Worm (Caenorhabditis elegans) whole organism, early embryonic: Measurements from ENCODE around the gene papl-1.

Source experiments
- aly-1 ChIP-seq: sonication (generic microtip); optimal IDR thresholded peaks from 2 replicates; lab custom pipeline; 2016; ENCODE audit warnings: missing genetic modification characterization, missing compliant biosample characterization
- ama-1 ChIP-seq: fragments of 150-350 bp; optimal IDR thresholded peaks from 2 replicates; lab custom pipeline; 2014
- hmbx-1 ChIP-seq: sonication (generic microtip); optimal IDR thresholded peaks from 2 replicates; lab custom pipeline; 2016; ENCODE audit warnings: mild to moderate bottlenecking, missing genetic modification characterization, missing compliant biosample characterization
- hmg-4 ChIP-seq: fragments of 200-800 bp; sonication (Bioruptor generic); optimal IDR thresholded peaks from 2 replicates; lab custom pipeline; 2018; ENCODE audit warnings: mild to moderate bottlenecking, missing genetic modification characterization, missing compliant biosample characterization
- hnd-1 ChIP-seq: sonication (generic microtip); optimal IDR thresholded peaks from 2 replicates; lab custom pipeline; 2016; ENCODE audit warnings: missing genetic modification characterization, missing compliant biosample characterization
- pes-1 ChIP-seq: fragments of 200-800 bp; sonication (Bioruptor generic); IDR thresholded peaks from 2 replicates; pipeline ENCODE4 v1.3.6; 2022; ENCODE audit warnings: missing genetic modification reagents, missing genetic modification characterization, missing compliant biosample characterization
- scrt-1 ChIP-seq: fragments of 200-800 bp; sonication (Bioruptor generic); IDR thresholded peaks from 2 replicates; pipeline ENCODE4 v1.3.6; 2022; ENCODE audit warnings: missing genetic modification characterization, missing compliant biosample characterization
- tra-4 ChIP-seq: sonication (generic microtip); optimal IDR thresholded peaks from 2 replicates; lab custom pipeline; 2017; ENCODE audit warnings: missing genetic modification characterization, missing compliant biosample characterization

DNA sequence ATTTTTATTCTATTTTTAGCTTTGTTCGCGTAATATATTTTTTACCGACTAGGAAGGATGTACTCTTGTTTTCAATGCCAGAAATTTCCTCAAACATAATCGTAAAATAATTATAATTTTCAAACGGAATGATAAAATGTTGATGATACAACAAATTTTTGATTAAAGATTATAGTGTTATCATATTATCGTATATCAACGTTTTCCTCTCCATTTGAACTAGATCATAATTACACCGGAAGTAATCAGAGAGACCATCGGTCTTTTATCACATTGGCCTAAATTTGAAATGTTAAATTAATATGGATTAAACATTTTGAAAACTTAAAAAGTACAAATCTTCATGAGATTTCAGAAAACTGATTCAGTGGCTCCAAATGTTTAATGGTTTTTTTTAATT is 26.8 kb downstream of the papl-1 start:
- no peak for TF ChIP-seq ama-1 (lab: Kevin White, UChicago)
- no peak for TF ChIP-seq hmbx-1 (tag; lab: Kevin White, UChicago)
- TF ChIP-seq hmg-4 (GFP tag; lab: Kevin White, UChicago) = no peak
- no peak for TF ChIP-seq hnd-1 (tag; lab: Kevin White, UChicago)
- no peak for TF ChIP-seq pes-1 (GFP tag; lab: Robert Waterston, UW)
- no peak for TF ChIP-seq scrt-1 (GFP tag; lab: Robert Waterston, UW)
- TF ChIP-seq aly-1 (tag; lab: Kevin White, UChicago) = no peak
- no peak for TF ChIP-seq tra-4 (tag; lab: Kevin White, UChicago)
